Worm (Caenorhabditis elegans): ENCODE results near the gene F22F7.11.

F22F7.11 gene

ce11 chrV:2103118-2103517 lies 16.5 kb upstream of the F22F7.11 start, which contains the start of gene F36F12.1:
Gene F36F12.1 (minus strand): TSS chrV:2103218.
- TF ChIP-seq snpc-4 (tag; optimal IDR thresholded peaks at IDR 0.05) (no peak), ceh-9 (tag; optimal IDR thresholded peaks at IDR 0.05) (no peak), R02D3.7 (tag; optimal IDR thresholded peaks at IDR 0.05) (no peak), nhr-23 (tag; optimal IDR thresholded peaks at IDR 0.05) (no peak)

ce11 chrV:2105976-2106375 lies 13.7 kb upstream of the F22F7.11 start, which contains the start of gene F22F7.4:
Gene F22F7.4 (minus strand): TSS chrV:2106076.
- TF ChIP-seq pqm-1 (tag; optimal IDR thresholded peaks at IDR 0.05) = no peak
- no peak for TF ChIP-seq pha-4 (tag; optimal IDR thresholded peaks at IDR 0.05)
- TF ChIP-seq lin-15B (tag; optimal IDR thresholded peaks at IDR 0.05) = no peak
- TF ChIP-seq lsy-12 (tag; optimal IDR thresholded peaks at IDR 0.05) = no peak
- no peak for TF ChIP-seq elt-1 (tag; optimal IDR thresholded peaks at IDR 0.05)
- no peak for TF ChIP-seq fkh-2 (tag; optimal IDR thresholded peaks at IDR 0.05)
- TF ChIP-seq snpc-4 (tag; optimal IDR thresholded peaks at IDR 0.05) = no peak
- no peak for TF ChIP-seq daf-12 (tag; optimal IDR thresholded peaks at IDR 0.05)
- no peak for TF ChIP-seq tbx-2 (tag; optimal IDR thresholded peaks at IDR 0.05)
- no peak for TF ChIP-seq ztf-4 (tag; optimal IDR thresholded peaks at IDR 0.05)
- no peak for TF ChIP-seq ceh-9 (tag; optimal IDR thresholded peaks at IDR 0.05)
- TF ChIP-seq nhr-25 (tag; optimal IDR thresholded peaks at IDR 0.05) = no peak
- no peak for TF ChIP-seq egl-27 (tag; optimal IDR thresholded peaks at IDR 0.05)
- no peak for TF ChIP-seq nhr-12 (tag; optimal IDR thresholded peaks at IDR 0.05)

ce11 chrV:2109295-2109694 lies 10.3 kb upstream of the F22F7.11 start, which contains the start of gene ckb-4:
Gene ckb-4 (minus strand): TSS chrV:2109434.
- TF ChIP-seq snpc-4 (tag; optimal IDR thresholded peaks at IDR 0.05) = peak; percentile 72
- peak; percentile 15 for TF ChIP-seq lin-39 (tag; optimal IDR thresholded peaks at IDR 0.05)
- TF ChIP-seq ceh-16 (tag; optimal IDR thresholded peaks at IDR 0.05) = no peak
- TF ChIP-seq hmg-11 (tag; optimal IDR thresholded peaks at IDR 0.05) = peak; percentile 58
- peak; percentile 60 for TF ChIP-seq lin-15B (tag; optimal IDR thresholded peaks at IDR 0.05)
- TF ChIP-seq elt-2 (tag; optimal IDR thresholded peaks at IDR 0.05) = peak; percentile 36
- TF ChIP-seq nhr-12 (tag; optimal IDR thresholded peaks at IDR 0.05) = no peak
- TF ChIP-seq nhr-67 (tag; optimal IDR thresholded peaks at IDR 0.05) = no peak
- TF ChIP-seq pha-4 (tag; optimal IDR thresholded peaks at IDR 0.05) = peak; percentile 86
- TF ChIP-seq nhr-23 (tag; optimal IDR thresholded peaks at IDR 0.05) = peak; percentile 39
- TF ChIP-seq nhr-25 (tag; optimal IDR thresholded peaks at IDR 0.05) = peak; percentile 11

- TF ChIP-seq ztf-11 (tag; optimal IDR thresholded peaks at IDR 0.05) (no peak), fkh-10 (GFP tag; optimal IDR thresholded peaks at IDR 0.05) (no peak), ama-1 (optimal IDR thresholded peaks at IDR 0.05) (no peak), fkh-2 (tag; optimal IDR thresholded peaks at IDR 0.05) (no peak), eor-1 (tag; optimal IDR thresholded peaks at IDR 0.05) (no peak), ceh-82 (tag; optimal IDR thresholded peaks at IDR 0.05) (no peak), hmg-11 (tag; optimal IDR thresholded peaks at IDR 0.05) (no peak), fos-1 (tag; optimal IDR thresholded peaks at IDR 0.05) (no peak), pha-4 (tag; optimal IDR thresholded peaks at IDR 0.05) (no peak), sea-2 (GFP tag; optimal IDR thresholded peaks at IDR 0.05) (no peak), nhr-11 (tag; optimal IDR thresholded peaks at IDR 0.05) (no peak), snpc-4 (tag; optimal IDR thresholded peaks at IDR 0.05) (no peak), nhr-67 (tag; optimal IDR thresholded peaks at IDR 0.05) (no peak), egl-5 (tag; optimal IDR thresholded peaks at IDR 0.05) (no peak), lin-15B (tag; optimal IDR thresholded peaks at IDR 0.05) (no peak), aly-2 (tag; optimal IDR thresholded peaks at IDR 0.05) (no peak)
Observed at ce11 chrV:2110368-2110767, 9.3 kb upstream of the F22F7.11 start, which contains the start of gene F22F7.3. Gene F22F7.3 (plus strand): TSS chrV:2110668.

ce11 chrV:2118574-2118973 lies 1.1 kb upstream of the F22F7.11 start, which contains the start of gene bgnt-1.2:
Gene bgnt-1.2 (minus strand): TSS chrV:2118674.
- no peak for TF ChIP-seq skn-1 (tag; optimal IDR thresholded peaks at IDR 0.05)
- TF ChIP-seq pha-4 (tag; optimal IDR thresholded peaks at IDR 0.05) = no peak
- no peak for TF ChIP-seq nhr-237 (tag; optimal IDR thresholded peaks at IDR 0.05)
- no peak for TF ChIP-seq nhr-11 (tag; optimal IDR thresholded peaks at IDR 0.05)
- TF ChIP-seq ztf-4 (tag; optimal IDR thresholded peaks at IDR 0.05) = no peak
- TF ChIP-seq aly-2 (tag; optimal IDR thresholded peaks at IDR 0.05) = no peak
- no peak for TF ChIP-seq nhr-28 (tag; optimal IDR thresholded peaks at IDR 0.05)
- TF ChIP-seq fos-1 (tag; optimal IDR thresholded peaks at IDR 0.05) = no peak
- TF ChIP-seq nhr-43 (tag; optimal IDR thresholded peaks at IDR 0.05; ENCODE audit: poor library complexity, severe bottlenecking) = no peak
- no peak for TF ChIP-seq nhr-67 (tag; optimal IDR thresholded peaks at IDR 0.05)
- TF ChIP-seq ama-1 (optimal IDR thresholded peaks at IDR 0.05) = no peak
- TF ChIP-seq egl-27 (tag; optimal IDR thresholded peaks at IDR 0.05) = no peak

All from whole organism, L3 larva.